Worm (Caenorhabditis elegans) whole organism, L2 larva: ENCODE results near the gene T28A11.18.

ENCODE experiments used
- C34F6.9 ChIP-seq: fragments of 150-350 bp; optimal IDR thresholded peaks from 2 replicates; lab custom pipeline; 2014; ENCODE audit warnings: missing biosample characterization, missing genetic modification characterization
- F13H6.1 ChIP-seq: sonication (generic microtip); optimal IDR thresholded peaks from 2 replicates; lab custom pipeline; 2016; ENCODE audit warnings: missing genetic modification characterization, missing compliant biosample characterization
- Y55F3AM.14 ChIP-seq: fragments of 200-800 bp; sonication (Bioruptor generic); optimal IDR thresholded peaks from 2 replicates; lab custom pipeline; 2018; ENCODE audit warnings: mild to moderate bottlenecking, missing genetic modification characterization, missing compliant biosample characterization
- ama-1 ChIP-seq: fragments of 150-350 bp; optimal IDR thresholded peaks from 2 replicates; lab custom pipeline; 2018; ENCODE audit warnings: inconsistent platforms
- blmp-1 ChIP-seq: sonication (generic microtip); optimal IDR thresholded peaks from 2 replicates; lab custom pipeline; 2017; ENCODE audit warnings: missing genetic modification characterization, mild to moderate bottlenecking, missing compliant biosample characterization, antibody characterized with exemption, moderate library complexity; ENCODE audit not compliant: insufficient read depth
- ceh-16 ChIP-seq: fragments of 150-350 bp; optimal IDR thresholded peaks from 2 replicates; lab custom pipeline; 2014; ENCODE audit warnings: missing biosample characterization, missing genetic modification characterization
- ceh-82 ChIP-seq: fragments of 150-350 bp; optimal IDR thresholded peaks from 2 replicates; lab custom pipeline; 2014; ENCODE audit warnings: missing biosample characterization, missing genetic modification characterization
- crh-2 ChIP-seq: sonication (generic microtip); optimal IDR thresholded peaks from 2 replicates; lab custom pipeline; 2017; ENCODE audit warnings: missing biosample characterization, missing genetic modification characterization
- dmd-4 ChIP-seq: sonication (generic microtip); optimal IDR thresholded peaks from 2 replicates; lab custom pipeline; 2017; ENCODE audit warnings: missing biosample characterization, missing genetic modification characterization
- egl-27 ChIP-seq: sonication (generic microtip); optimal IDR thresholded peaks from 3 replicates; lab custom pipeline; 2017; ENCODE audit warnings: missing biosample characterization, missing genetic modification reagents, missing genetic modification characterization
- lin-11 ChIP-seq: fragments of 150-350 bp; sonication (generic microtip); optimal IDR thresholded peaks from 2 replicates; lab custom pipeline; 2014; ENCODE audit warnings: missing biosample characterization, missing genetic modification characterization, inconsistent platforms, mixed read lengths
- lin-13 ChIP-seq: fragments of 150-350 bp; optimal IDR thresholded peaks from 2 replicates; lab custom pipeline; 2014; ENCODE audit warnings: missing biosample characterization, missing genetic modification reagents, missing genetic modification characterization
- lsy-2 ChIP-seq, 2 experiments: fragments of 150-350 bp in 1 of 2; sonication (generic microtip) in 1 of 2; optimal IDR thresholded peaks; 2 replicates each; lab custom pipeline; 2014 to 2017; ENCODE audit warnings: missing biosample characterization in 2 of 2, missing genetic modification characterization in 2 of 2
- mab-5 ChIP-seq: fragments of 150-350 bp; optimal IDR thresholded peaks from 2 replicates; lab custom pipeline; 2014; ENCODE audit warnings: missing biosample characterization, missing genetic modification characterization
- mbf-1 ChIP-seq: sonication (generic microtip); optimal IDR thresholded peaks from 2 replicates; lab custom pipeline; 2017; ENCODE audit warnings: missing biosample characterization, missing genetic modification characterization
- mdl-1 ChIP-seq, 2 experiments: fragments of 150-350 bp in 1 of 2; sonication (generic microtip) in 1 of 2; optimal IDR thresholded peaks; 2 replicates each; lab custom pipeline; 2017; ENCODE audit warnings: missing biosample characterization in 2 of 2, missing genetic modification characterization in 2 of 2
- nhr-11 ChIP-seq: fragments of 150-350 bp; optimal IDR thresholded peaks from 2 replicates; lab custom pipeline; 2014; ENCODE audit warnings: missing biosample characterization, missing genetic modification characterization
- nhr-129 ChIP-seq: fragments of 150-350 bp; optimal IDR thresholded peaks from 2 replicates; lab custom pipeline; 2014; ENCODE audit warnings: missing biosample characterization, missing genetic modification characterization
- nhr-21 ChIP-seq: fragments of 150-350 bp; optimal IDR thresholded peaks from 2 replicates; lab custom pipeline; 2014; ENCODE audit warnings: missing biosample characterization, missing genetic modification characterization
- nhr-237 ChIP-seq: fragments of 150-350 bp; optimal IDR thresholded peaks from 2 replicates; lab custom pipeline; 2014; ENCODE audit warnings: missing biosample characterization, missing genetic modification characterization
- nhr-6 ChIP-seq: fragments of 150-350 bp; optimal IDR thresholded peaks from 2 replicates; lab custom pipeline; 2014; ENCODE audit warnings: missing biosample characterization, missing genetic modification characterization
- nhr-77 ChIP-seq: fragments of 150-350 bp; optimal IDR thresholded peaks from 2 replicates; lab custom pipeline; 2014; ENCODE audit warnings: missing biosample characterization, missing genetic modification characterization
- peb-1 ChIP-seq: fragments of 150-350 bp; optimal IDR thresholded peaks from 2 replicates; lab custom pipeline; 2014; ENCODE audit warnings: missing biosample characterization, missing genetic modification characterization
- sem-4 ChIP-seq: fragments of 150-350 bp; optimal IDR thresholded peaks from 2 replicates; lab custom pipeline; 2014; ENCODE audit warnings: missing biosample characterization, missing genetic modification reagents, missing genetic modification characterization
- skn-1 ChIP-seq: sonication (generic microtip); optimal IDR thresholded peaks from 2 replicates; lab custom pipeline; 2017; ENCODE audit warnings: missing biosample characterization, missing genetic modification characterization
- sma-9 ChIP-seq, 2 experiments: fragments of 150-350 bp in 1 of 2; sonication (generic microtip) in 1 of 2; optimal IDR thresholded peaks; 2 replicates each; lab custom pipeline; 2014 to 2016; ENCODE audit warnings: missing genetic modification characterization in 2 of 2, mild to moderate bottlenecking in 1 of 2, missing biosample characterization in 1 of 2, missing compliant biosample characterization in 1 of 2, missing genetic modification reagents in 1 of 2, moderate library complexity in 1 of 2
- unc-55 ChIP-seq: fragments of 150-350 bp; sonication (generic microtip); optimal IDR thresholded peaks from 3 replicates; lab custom pipeline; 2014; ENCODE audit warnings: missing biosample characterization, missing genetic modification reagents, missing genetic modification characterization
- unc-62 ChIP-seq: fragments of 150-350 bp; optimal IDR thresholded peaks from 2 replicates; lab custom pipeline; 2014; ENCODE audit warnings: missing biosample characterization, missing genetic modification reagents, missing genetic modification characterization
- ztf-1 ChIP-seq: fragments of 200-800 bp; sonication (Bioruptor generic); conservative IDR thresholded peaks from 2 replicates; pipeline ENCODE4 v1.3.6; 2022; ENCODE audit warnings: missing genetic modification characterization, missing compliant biosample characterization
- ztf-11 ChIP-seq: sonication (generic microtip); optimal IDR thresholded peaks from 2 replicates; lab custom pipeline; 2017; ENCODE audit warnings: missing biosample characterization, missing genetic modification characterization
- ztf-4 ChIP-seq: fragments of 150-350 bp; optimal IDR thresholded peaks from 2 replicates; lab custom pipeline; 2014; ENCODE audit warnings: missing biosample characterization, missing genetic modification characterization

Gene T28A11.18

DNA sequence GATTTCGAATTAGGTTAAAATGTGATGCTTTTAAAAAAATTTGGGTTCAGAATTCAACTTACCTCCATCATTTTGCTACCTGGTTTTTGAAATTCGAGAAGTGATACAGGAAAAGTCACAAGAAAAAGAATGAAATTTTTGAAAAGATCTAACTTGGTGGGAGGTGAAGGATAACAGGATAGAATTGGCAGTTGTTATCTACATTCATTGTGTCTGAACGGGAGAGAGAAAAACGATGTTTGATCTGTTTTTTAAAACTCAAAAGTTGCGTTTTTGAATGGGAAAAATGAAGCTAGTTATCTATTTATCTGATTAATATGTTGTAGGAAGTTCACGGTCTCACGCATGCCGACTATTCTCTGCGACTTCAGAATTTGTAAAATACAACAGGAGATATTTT is 19.5 kb upstream of the T28A11.18 start, which contains the start of gene F35F10.7:
Gene F35F10.7, minus strand, starts transcription at position 101 of the 400 bp plus-strand sequence.
- TF ChIP-seq egl-27 (no peak), nhr-21 (tag; lab: Kevin White, UChicago) (no peak), blmp-1 (tag; lab: Kevin White, UChicago) (no peak), lin-13 (no peak), dmd-4 (tag; lab: Kevin White, UChicago) (no peak)
- TF ChIP-seq, all 48 proteins: peak for 0

DNA sequence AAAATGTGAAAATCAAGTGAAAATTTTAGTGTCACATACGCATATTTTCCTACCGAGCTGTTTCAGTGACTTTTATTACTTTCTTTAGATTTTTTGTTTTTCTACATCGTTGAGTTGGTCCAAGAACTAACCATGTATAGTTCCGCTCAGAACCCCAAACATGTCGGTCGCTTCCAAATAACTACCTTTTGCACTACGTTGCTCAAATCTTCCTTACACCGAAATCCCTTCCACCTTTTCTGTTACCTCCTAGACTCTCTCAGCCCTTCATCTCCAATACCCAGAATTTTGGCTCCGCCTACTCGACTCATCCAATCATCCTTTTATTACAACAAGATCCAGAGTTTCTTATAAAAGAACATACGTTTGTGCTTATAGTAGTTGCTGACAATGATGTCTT is 16.8 kb upstream of the T28A11.18 start, which contains the start of gene F35F10.5:
Gene F35F10.5, plus strand, starts transcription at position 301 of the 400 bp plus-strand sequence.
- no peak for TF ChIP-seq lsy-2 (tag; optimal IDR thresholded peaks at IDR 0.05; lab: Kevin White, UChicago)
- TF ChIP-seq Y55F3AM.14 (GFP tag; lab: Kevin White, UChicago), result no peak
- no peak for TF ChIP-seq unc-55 (GFP tag; lab: Kevin White, UChicago)
- no peak for TF ChIP-seq ama-1 (lab: Kevin White, UChicago)
- no peak for TF ChIP-seq ztf-1
- TF ChIP-seq mab-5 (tag; lab: Kevin White, UChicago), result no peak
- no peak for TF ChIP-seq nhr-6 (tag; lab: Kevin White, UChicago)
- TF ChIP-seq crh-2 (tag; lab: Kevin White, UChicago), result no peak
- TF ChIP-seq egl-27, result no peak
- TF ChIP-seq sem-4 (tag; lab: Kevin White, UChicago), result no peak
- TF ChIP-seq unc-62 (GFP tag; lab: Kevin White, UChicago), result no peak
- no peak for TF ChIP-seq skn-1 (tag; lab: Kevin White, UChicago)
- TF ChIP-seq nhr-237 (tag; lab: Kevin White, UChicago), result no peak
- TF ChIP-seq nhr-129, result no peak
- TF ChIP-seq C34F6.9 (tag; lab: Kevin White, UChicago), result no peak
- TF ChIP-seq ceh-82, result no peak
- no peak for TF ChIP-seq peb-1 (tag; lab: Kevin White, UChicago)

DNA sequence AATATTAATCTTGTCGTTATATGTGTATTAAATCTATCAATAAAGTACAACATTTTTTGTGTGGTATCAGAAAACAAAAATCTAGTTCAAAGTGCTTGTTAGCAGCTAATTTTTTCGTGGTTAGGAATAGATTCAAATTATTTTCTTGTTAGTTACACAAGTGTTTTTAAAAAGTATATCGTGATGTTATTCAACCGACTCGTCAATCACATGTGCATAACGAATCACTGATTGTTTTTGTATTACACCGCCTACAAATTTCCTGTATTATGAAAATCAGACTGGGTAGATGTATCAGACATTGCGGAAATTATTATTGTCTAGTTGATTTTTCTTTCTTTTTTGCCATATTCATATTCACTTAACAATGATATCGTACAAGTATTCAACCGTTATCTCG is 15.1 kb upstream of the T28A11.18 start, which contains the start of gene str-64:
Gene str-64, plus strand, starts transcription at position 301 of the 400 bp plus-strand sequence.
- TF ChIP-seq skn-1 (tag; lab: Kevin White, UChicago) (no peak), unc-55 (GFP tag; lab: Kevin White, UChicago) (no peak), ceh-16 (tag; lab: Kevin White, UChicago) (no peak), mdl-1 (tag; optimal IDR thresholded peaks at IDR 0.05; lab: Kevin White, UChicago) (no peak), ama-1 (lab: Kevin White, UChicago) (no peak), crh-2 (tag; lab: Kevin White, UChicago) (no peak), egl-27 (no peak), sma-9 (GFP tag; optimal IDR thresholded peaks at IDR 0.05; lab: Kevin White, UChicago) (no peak), sma-9 (tag; optimal IDR thresholded peaks at IDR 0.05; lab: Kevin White, UChicago) (no peak), nhr-129 (no peak), mbf-1 (no peak), lin-11 (tag; lab: Kevin White, UChicago) (no peak), nhr-77 (tag; lab: Kevin White, UChicago) (no peak), nhr-11 (tag; lab: Kevin White, UChicago) (no peak), lsy-2 (tag; optimal IDR thresholded peaks at IDR 0.05; lab: Kevin White, UChicago) (no peak)
- TF ChIP-seq, all 48 proteins: peak for 0

DNA sequence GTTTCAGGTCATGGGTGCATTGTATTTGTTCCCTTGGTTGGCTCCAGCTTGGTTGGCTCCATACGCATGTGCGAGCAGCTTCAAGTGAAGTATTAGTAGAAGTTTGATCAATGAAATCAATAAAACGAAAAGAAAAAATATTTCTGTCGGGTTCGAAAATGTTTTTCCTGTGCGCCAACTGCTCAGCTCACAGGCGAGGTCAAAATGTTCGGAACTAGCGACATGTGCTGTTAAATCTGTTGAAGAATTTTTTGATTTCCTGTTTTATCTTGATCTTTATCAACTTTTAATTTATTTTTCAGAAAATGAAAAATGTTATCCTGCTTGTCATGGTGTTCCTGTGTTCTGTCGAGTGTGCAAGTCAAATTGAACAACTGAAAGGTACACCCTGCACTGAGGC is 13.7 kb upstream of the T28A11.18 start, which contains the start of gene T28A11.25:
Gene T28A11.25, plus strand, starts transcription at position 301 of the 400 bp plus-strand sequence.
- TF ChIP-seq unc-55 (GFP tag; lab: Kevin White, UChicago) (no peak), sma-9 (GFP tag; optimal IDR thresholded peaks at IDR 0.05; lab: Kevin White, UChicago) (peak; percentile 64), sma-9 (tag; optimal IDR thresholded peaks at IDR 0.05; lab: Kevin White, UChicago) (no peak), ztf-4 (tag; lab: Kevin White, UChicago) (no peak)

DNA sequence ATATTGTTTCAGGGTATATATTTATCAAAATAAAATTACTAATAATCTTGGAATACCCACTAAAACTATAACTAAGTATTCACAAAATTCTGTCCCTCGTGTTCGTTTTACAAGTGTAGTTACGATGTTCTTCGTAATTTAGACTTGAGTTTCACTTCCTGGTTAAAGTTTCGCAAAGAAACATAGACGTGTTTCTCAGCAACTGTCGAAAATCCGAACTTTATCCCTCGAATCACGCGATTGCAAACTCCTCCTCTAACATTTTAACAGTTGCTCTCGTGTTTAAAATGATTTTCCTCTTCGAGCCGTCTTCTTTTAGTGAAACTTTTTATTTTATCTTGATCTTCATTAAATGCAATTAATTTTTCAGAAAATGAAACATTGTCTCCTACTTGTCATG is 12.2 kb upstream of the T28A11.18 start, which contains the start of gene T28A11.2:
Gene T28A11.2, plus strand, starts transcription at position 371 of the 400 bp plus-strand sequence.
- TF ChIP-seq sma-9 (GFP tag; optimal IDR thresholded peaks at IDR 0.05; lab: Kevin White, UChicago) (peak; percentile 71), sma-9 (tag; optimal IDR thresholded peaks at IDR 0.05; lab: Kevin White, UChicago) (no peak), ztf-11 (tag; lab: Kevin White, UChicago) (no peak), nhr-237 (tag; lab: Kevin White, UChicago) (no peak), ceh-82 (no peak), lsy-2 (tag; optimal IDR thresholded peaks at IDR 0.05; lab: Kevin White, UChicago) (no peak), sem-4 (tag; lab: Kevin White, UChicago) (peak; percentile 8), lin-13 (no peak), F13H6.1 (peak; percentile 50), lin-11 (tag; lab: Kevin White, UChicago) (no peak)
